Worm (Caenorhabditis elegans) whole organism, young adult: ENCODE measurements around the gene srw-79.

Experiments
- B0019.2 ChIP-seq: fragments of 200-800 bp; sonication (Bioruptor generic); conservative IDR thresholded peaks from 2 replicates; pipeline ENCODE4 v1.3.6; 2022; ENCODE audit warnings: missing genetic modification reagents, missing genetic modification characterization, missing compliant biosample characterization
- B0261.1 ChIP-seq: sonication (generic microtip); optimal IDR thresholded peaks from 2 replicates; lab custom pipeline; 2016; ENCODE audit warnings: mild to moderate bottlenecking, missing genetic modification characterization, moderate library complexity, missing compliant biosample characterization
- D2030.7 ChIP-seq: fragments of 200-800 bp; sonication (Bioruptor generic); IDR thresholded peaks from 2 replicates; pipeline ENCODE4 v1.3.6; 2022; ENCODE audit warnings: missing genetic modification reagents, missing genetic modification characterization, missing compliant biosample characterization
- F37B4.10 ChIP-seq: fragments of 200-800 bp; sonication (Bioruptor generic); IDR thresholded peaks from 2 replicates; pipeline ENCODE4 v1.3.6; 2022; ENCODE audit warnings: missing genetic modification characterization, missing compliant biosample characterization
- F49E8.2 ChIP-seq: sonication (generic microtip); optimal IDR thresholded peaks from 3 replicates; lab custom pipeline; 2017; ENCODE audit warnings: missing genetic modification characterization, mild to moderate bottlenecking, missing compliant biosample characterization, antibody characterized with exemption, moderate library complexity; ENCODE audit not compliant: insufficient read depth
- F52B5.7 ChIP-seq: sonication (generic microtip); optimal IDR thresholded peaks from 2 replicates; lab custom pipeline; 2016; ENCODE audit warnings: mild to moderate bottlenecking, missing genetic modification characterization, missing compliant biosample characterization
- Y67H2A.10 ChIP-seq: fragments of 200-800 bp; sonication (Bioruptor generic); conservative IDR thresholded peaks from 2 replicates; pipeline ENCODE4 v1.3.6; 2022; ENCODE audit warnings: missing genetic modification reagents, missing genetic modification characterization, missing compliant biosample characterization
- Y95B8A.8 ChIP-seq: fragments of 200-800 bp; sonication (Bioruptor generic); IDR thresholded peaks from 2 replicates; pipeline ENCODE4 v1.3.6; 2022; ENCODE audit warnings: missing genetic modification reagents, missing genetic modification characterization, missing compliant biosample characterization
- ZK185.1 ChIP-seq: sonication (generic microtip); optimal IDR thresholded peaks from 2 replicates; lab custom pipeline; 2016; ENCODE audit warnings: mild to moderate bottlenecking, missing genetic modification characterization, missing compliant biosample characterization; ENCODE audit not compliant: poor library complexity, severe bottlenecking
- attf-6 ChIP-seq: fragments of 200-800 bp; sonication (Bioruptor generic); IDR thresholded peaks from 2 replicates; pipeline ENCODE4 v1.3.6; 2022; ENCODE audit warnings: missing genetic modification reagents, missing genetic modification characterization, missing compliant biosample characterization
- bed-2 ChIP-seq: fragments of 200-800 bp; sonication (Bioruptor generic); IDR thresholded peaks from 2 replicates; pipeline ENCODE4 v1.3.6; 2022; ENCODE audit warnings: missing genetic modification reagents, missing genetic modification characterization, missing compliant biosample characterization
- cebp-1 ChIP-seq, 2 experiments: fragments of 200-800 bp in 1 of 2; sonication (Bioruptor generic) in 1 of 2; sonication (generic microtip) in 1 of 2; IDR thresholded peaks in 1 of 2; optimal IDR thresholded peaks in 1 of 2; 2 replicates each; pipeline versions ENCODE4 v1.3.6 to Lab custom; 2017 to 2022; ENCODE audit warnings: missing compliant biosample characterization in 2 of 2, missing genetic modification characterization in 2 of 2, mild to moderate bottlenecking in 1 of 2, missing genetic modification reagents in 1 of 2, moderate library complexity in 1 of 2
- ceh-58 ChIP-seq: fragments of 200-800 bp; sonication (Bioruptor generic); IDR thresholded peaks from 2 replicates; pipeline ENCODE4 v1.3.6; 2022; ENCODE audit warnings: missing genetic modification characterization, missing compliant biosample characterization
- ceh-79 ChIP-seq: sonication (generic microtip); optimal IDR thresholded peaks from 2 replicates; lab custom pipeline; 2017; ENCODE audit warnings: mild to moderate bottlenecking, missing genetic modification characterization, missing compliant biosample characterization
- chd-7 ChIP-seq: sonication (generic microtip); optimal IDR thresholded peaks from 2 replicates; lab custom pipeline; 2016; ENCODE audit warnings: mild to moderate bottlenecking, missing genetic modification characterization, moderate library complexity, missing compliant biosample characterization
- dox-1 ChIP-seq: fragments of 200-800 bp; sonication (Bioruptor generic); IDR thresholded peaks from 2 replicates; pipeline ENCODE4 v1.3.6; 2022; ENCODE audit warnings: missing genetic modification reagents, missing genetic modification characterization, missing compliant biosample characterization
- dpl-1 ChIP-seq: fragments of 150-350 bp; optimal IDR thresholded peaks from 2 replicates; lab custom pipeline; 2014; ENCODE audit warnings: missing biosample characterization, missing genetic modification reagents, missing genetic modification characterization
- egl-44 ChIP-seq: fragments of 200-800 bp; sonication (Bioruptor generic); IDR thresholded peaks from 2 replicates; pipeline ENCODE4 v1.3.6; 2022; ENCODE audit warnings: missing genetic modification reagents, missing genetic modification characterization, missing compliant biosample characterization
- egrh-3 ChIP-seq: fragments of 200-800 bp; sonication (Bioruptor generic); IDR thresholded peaks from 2 replicates; pipeline ENCODE4 v1.3.6; 2022; ENCODE audit warnings: missing genetic modification reagents, missing genetic modification characterization, missing compliant biosample characterization
- ets-4 ChIP-seq: fragments of 200-800 bp; sonication (Bioruptor generic); optimal IDR thresholded peaks from 2 replicates; lab custom pipeline; 2018; ENCODE audit warnings: mild to moderate bottlenecking, missing genetic modification characterization, missing compliant biosample characterization
- gei-17 ChIP-seq: fragments of 200-800 bp; sonication (Bioruptor generic); optimal IDR thresholded peaks from 2 replicates; lab custom pipeline; 2018; ENCODE audit warnings: mild to moderate bottlenecking, missing genetic modification characterization, missing compliant biosample characterization
- him-1 ChIP-seq: sonication (generic microtip); optimal IDR thresholded peaks from 2 replicates; lab custom pipeline; 2016; ENCODE audit warnings: missing genotype, missing genetic modification reagents, missing genetic modification characterization, missing compliant biosample characterization
- hlh-12 ChIP-seq: sonication (generic microtip); optimal IDR thresholded peaks from 2 replicates; lab custom pipeline; 2016; ENCODE audit warnings: missing genetic modification characterization, missing compliant biosample characterization
- hmg-1.2 ChIP-seq: fragments of 200-800 bp; sonication (Bioruptor generic); IDR thresholded peaks from 2 replicates; pipeline ENCODE4 v1.3.6; 2022; ENCODE audit warnings: missing genetic modification reagents, missing genetic modification characterization, missing compliant biosample characterization
- hmg-20 ChIP-seq: fragments of 200-800 bp; sonication (Bioruptor generic); IDR thresholded peaks from 2 replicates; pipeline ENCODE4 v1.3.6; 2022; ENCODE audit warnings: missing genetic modification reagents, missing genetic modification characterization, missing compliant biosample characterization
- let-526 ChIP-seq: fragments of 200-800 bp; sonication (Bioruptor generic); IDR thresholded peaks from 2 replicates; pipeline ENCODE4 v1.3.6; 2022; ENCODE audit warnings: missing genetic modification reagents, missing genetic modification characterization, missing compliant biosample characterization
- lin-40 ChIP-seq: sonication (generic microtip); optimal IDR thresholded peaks from 2 replicates; lab custom pipeline; 2016; ENCODE audit warnings: missing genetic modification characterization, mild to moderate bottlenecking, missing compliant biosample characterization, missing genotype, missing genetic modification reagents
- madf-3 ChIP-seq: fragments of 200-800 bp; sonication (Bioruptor generic); IDR thresholded peaks from 2 replicates; pipeline ENCODE4 v1.3.6; 2022; ENCODE audit warnings: missing genetic modification reagents, missing genetic modification characterization, missing compliant biosample characterization
- mcd-1 ChIP-seq: fragments of 200-800 bp; sonication (Bioruptor generic); IDR thresholded peaks from 2 replicates; pipeline ENCODE4 v1.3.6; 2022; ENCODE audit warnings: missing genetic modification reagents, missing genetic modification characterization, missing compliant biosample characterization
- mel-28 ChIP-seq: sonication (generic microtip); optimal IDR thresholded peaks from 2 replicates; lab custom pipeline; 2016; ENCODE audit warnings: borderline replicate concordance, mild to moderate bottlenecking, missing genetic modification characterization, missing compliant biosample characterization
- nfya-2 ChIP-seq: fragments of 200-800 bp; sonication (Bioruptor generic); IDR thresholded peaks from 2 replicates; pipeline ENCODE4 v1.3.6; 2022; ENCODE audit warnings: missing genetic modification reagents, missing genetic modification characterization, missing compliant biosample characterization
- nfyb-1 ChIP-seq: fragments of 200-800 bp; sonication (Bioruptor generic); IDR thresholded peaks from 2 replicates; pipeline ENCODE4 v1.3.6; 2022; ENCODE audit warnings: missing genetic modification reagents, missing genetic modification characterization, missing compliant biosample characterization
- nhr-27 ChIP-seq: fragments of 200-800 bp; sonication (Bioruptor generic); optimal IDR thresholded peaks from 2 replicates; lab custom pipeline; 2018; ENCODE audit warnings: mild to moderate bottlenecking, missing genetic modification characterization, moderate library complexity, missing compliant biosample characterization
- nhr-80 ChIP-seq: sonication (generic microtip); optimal IDR thresholded peaks from 2 replicates; lab custom pipeline; 2016; ENCODE audit warnings: missing genetic modification characterization, missing compliant biosample characterization
- nhr-90 ChIP-seq: sonication (generic microtip); optimal IDR thresholded peaks from 2 replicates; lab custom pipeline; 2016; ENCODE audit warnings: missing genotype, mild to moderate bottlenecking, missing genetic modification characterization, missing compliant biosample characterization
- sdz-38 ChIP-seq: sonication (generic microtip); optimal IDR thresholded peaks from 2 replicates; lab custom pipeline; 2016; ENCODE audit warnings: missing genotype, missing genetic modification characterization, missing compliant biosample characterization
- sea-2 ChIP-seq: fragments of 200-800 bp; sonication (Bioruptor generic); IDR thresholded peaks from 2 replicates; pipeline ENCODE4 v1.3.6; 2022; ENCODE audit warnings: missing genetic modification characterization, missing compliant biosample characterization
- snpc-4 ChIP-seq, 5 experiments: fragments of 150-350 bp in 1 of 5; sonication (generic microtip) in 4 of 5; optimal IDR thresholded peaks; 2 replicates each; lab custom pipeline; 2014 to 2018; ENCODE audit warnings: missing genetic modification characterization in 5 of 5, missing biosample characterization in 3 of 5, antibody characterized with exemption in 2 of 5, mild to moderate bottlenecking in 2 of 5, missing compliant biosample characterization in 2 of 5, missing genotype in 2 of 5, moderate library complexity in 2 of 5, missing genetic modification reagents in 1 of 5
- sptf-2 ChIP-seq: fragments of 200-800 bp; sonication (Bioruptor generic); optimal IDR thresholded peaks from 2 replicates; lab custom pipeline; 2018; ENCODE audit warnings: mild to moderate bottlenecking, missing genetic modification characterization, missing compliant biosample characterization
- zfh-2 ChIP-seq: fragments of 200-800 bp; sonication (Bioruptor generic); conservative IDR thresholded peaks from 2 replicates; pipeline ENCODE4 v1.3.6; 2022; ENCODE audit warnings: missing genetic modification reagents, missing genetic modification characterization, missing compliant biosample characterization
- zim-3 ChIP-seq: sonication (generic microtip); optimal IDR thresholded peaks from 2 replicates; lab custom pipeline; 2017; ENCODE audit warnings: mild to moderate bottlenecking, missing genetic modification characterization, moderate library complexity, missing compliant biosample characterization
- ztf-22 ChIP-seq: fragments of 200-800 bp; sonication (Bioruptor generic); optimal IDR thresholded peaks from 2 replicates; lab custom pipeline; 2018; ENCODE audit warnings: mild to moderate bottlenecking, missing genetic modification characterization, moderate library complexity, missing compliant biosample characterization
- ztf-28 ChIP-seq: fragments of 200-800 bp; sonication (Bioruptor generic); IDR thresholded peaks from 2 replicates; pipeline ENCODE4 v1.3.6; 2022; ENCODE audit warnings: missing genetic modification reagents, missing genetic modification characterization, missing compliant biosample characterization

Gene srw-79

DNA sequence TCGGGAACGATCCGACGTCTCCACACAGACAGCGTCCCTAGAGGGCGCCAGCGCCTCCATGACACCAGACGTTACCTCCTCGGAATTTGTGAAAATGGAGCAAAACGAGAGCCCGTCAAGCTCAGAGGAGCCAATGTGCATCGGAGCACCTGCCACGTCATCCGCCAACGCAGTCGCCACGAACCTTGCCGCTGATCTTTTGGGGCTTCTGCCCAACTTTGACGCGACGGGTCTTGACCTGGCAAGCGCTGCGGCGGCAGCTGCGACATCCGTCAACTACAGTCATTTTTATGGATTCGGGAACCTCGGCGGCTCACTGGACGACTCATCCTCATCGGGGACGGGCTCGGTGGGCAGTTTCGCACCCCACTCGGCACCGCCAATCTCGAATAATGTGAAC lies 38.9 kb downstream of the srw-79 start (continued):
- TF ChIP-seq hmg-1.2 (GFP tag; lab: Robert Waterston, UW) (no peak), ztf-28 (GFP tag; lab: Robert Waterston, UW) (no peak), egl-44 (GFP tag; lab: Robert Waterston, UW) (0 out of 2 replicates have a peak, but pooled peaks have one; percentile 6), him-1 (no peak), sdz-38 (tag; lab: Kevin White, UChicago) (no peak), chd-7 (tag; lab: Kevin White, UChicago) (peak; percentile 6), D2030.7 (GFP tag; lab: Robert Waterston, UW) (no peak), let-526 (no peak), attf-6 (GFP tag; lab: Robert Waterston, UW) (no peak)

DNA sequence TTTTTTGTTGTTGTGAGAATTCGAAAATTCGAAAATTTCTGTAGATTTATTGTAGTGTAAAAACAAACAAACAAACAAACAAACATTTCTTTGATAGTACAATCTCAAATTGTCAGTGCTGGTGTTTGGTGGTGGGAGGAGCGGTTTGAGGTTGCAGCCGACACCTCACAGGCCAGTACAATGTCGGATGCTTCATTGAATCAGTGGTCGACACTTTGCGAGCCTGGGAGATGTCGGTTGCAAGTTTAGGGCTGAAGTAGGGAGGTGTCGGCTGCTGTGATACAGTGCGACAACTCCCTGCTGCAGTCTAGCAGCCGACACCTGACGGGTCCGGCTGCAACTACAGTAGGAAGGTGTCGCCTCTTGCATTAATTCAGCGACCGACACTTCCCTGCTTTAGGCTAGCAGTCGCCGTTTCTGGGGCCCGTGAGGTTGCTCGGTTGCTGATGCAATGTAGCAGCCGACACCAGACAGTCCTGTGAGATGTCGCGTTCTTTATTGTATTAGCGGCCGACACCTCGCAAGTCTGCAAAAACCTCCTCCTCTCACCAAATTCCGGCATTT lies 39.5 kb downstream of the srw-79 start:
- TF ChIP-seq cebp-1 (GFP tag; IDR thresholded peaks at IDR 0.05; lab: Robert Waterston, UW) (0 out of 2 replicates have a peak, but pooled peaks have one; percentile 27), cebp-1 (tag; optimal IDR thresholded peaks at IDR 0.05; lab: Kevin White, UChicago) (peak; percentile 36), nfyb-1 (GFP tag; lab: Robert Waterston, UW) (0 out of 2 replicates have a peak, but pooled peaks have one; percentile 45), F37B4.10 (0 out of 2 replicates have a peak, but pooled peaks have one; percentile 75), egrh-3 (GFP tag; lab: Robert Waterston, UW) (peak; percentile 61; the same call in 1 of the 2 replicates), hlh-12 (tag; lab: Kevin White, UChicago) (no peak), ZK185.1 (tag; lab: Kevin White, UChicago) (no peak), hmg-20 (no peak), zfh-2 (GFP tag; lab: Robert Waterston, UW) (peak; percentile 69), chd-7 (tag; lab: Kevin White, UChicago) (no peak), snpc-4 (GFP tag; optimal IDR thresholded peaks at IDR 0.05; lab: Kevin White, UChicago) (no peak), snpc-4 (tag; optimal IDR thresholded peaks at IDR 0.05; lab: Kevin White, UChicago) (peak; percentile 62 to 86 (median 80)), dox-1 (GFP tag; lab: Robert Waterston, UW) (no peak; the same call in 1 of the 2 replicates), nhr-27 (no peak), ceh-58 (no peak), mcd-1 (peak; percentile 8; the same call in 1 of the 2 replicates), ceh-79 (no peak), sdz-38 (tag; lab: Kevin White, UChicago) (no peak), ztf-28 (GFP tag; lab: Robert Waterston, UW) (0 out of 2 replicates have a peak, but pooled peaks have one; percentile 5), sptf-2 (GFP tag; lab: Kevin White, UChicago) (peak; percentile 12), zim-3 (tag; lab: Kevin White, UChicago) (peak; percentile 28)

DNA sequence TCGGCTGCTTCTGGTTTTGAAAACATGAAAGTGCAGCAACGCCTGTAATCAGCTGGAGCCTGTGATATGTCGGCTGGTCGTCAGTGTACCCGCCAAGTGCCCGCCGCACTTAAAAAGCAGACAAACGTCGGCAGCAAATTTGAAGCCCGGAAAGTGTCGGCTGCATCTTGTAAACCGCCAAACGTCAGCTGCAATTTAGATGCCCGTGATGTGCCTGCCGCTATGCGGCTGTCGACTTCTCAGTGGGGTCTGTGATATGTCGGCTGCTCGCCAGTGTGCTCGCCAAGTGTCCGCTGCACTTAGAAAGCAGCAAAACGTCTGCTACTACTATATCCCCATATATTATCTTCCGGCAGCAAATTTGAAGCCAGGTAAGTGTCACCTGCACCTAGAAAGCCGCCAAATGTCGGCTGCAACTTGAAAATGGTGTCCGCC lies 40.6 kb downstream of the srw-79 start:
- no peak for TF ChIP-seq nhr-80 (tag; lab: Kevin White, UChicago)
- TF ChIP-seq gei-17 = no peak
- TF ChIP-seq Y95B8A.8 = no peak
- peak; percentile 43; the same call in 1 of the 2 replicates for TF ChIP-seq bed-2 (GFP tag; lab: Robert Waterston, UW)
- 0 out of 2 replicates have a peak, but pooled peaks have one; percentile 41 for TF ChIP-seq dox-1 (GFP tag; lab: Robert Waterston, UW)
- no peak for TF ChIP-seq dpl-1
- peak; percentile 30; the same call in 1 of the 2 replicates for TF ChIP-seq mcd-1
- no peak for TF ChIP-seq B0261.1
- TF ChIP-seq ztf-22 (GFP tag; lab: Kevin White, UChicago) = no peak
- TF ChIP-seq Y67H2A.10 (GFP tag; lab: Robert Waterston, UW) = no peak
- TF ChIP-seq lin-40 (tag; lab: Kevin White, UChicago) = no peak
- TF ChIP-seq sea-2 (GFP tag; lab: Robert Waterston, UW) = peak; percentile 21; the same call in 1 of the 2 replicates
- no peak for TF ChIP-seq B0019.2 (GFP tag; lab: Robert Waterston, UW)
- TF ChIP-seq nfya-2 (GFP tag; lab: Robert Waterston, UW) = no peak
- peak; percentile 77 for TF ChIP-seq zfh-2 (GFP tag; lab: Robert Waterston, UW)
- TF ChIP-seq ets-4 (GFP tag; lab: Kevin White, UChicago) = no peak
- no peak for TF ChIP-seq F49E8.2 (tag; lab: Kevin White, UChicago)
- TF ChIP-seq madf-3 = no peak
- no peak for TF ChIP-seq him-1
- TF ChIP-seq nhr-90 = no peak
- peak; percentile 57 for TF ChIP-seq F52B5.7 (tag; lab: Kevin White, UChicago)
- no peak for TF ChIP-seq hmg-20
- TF ChIP-seq mel-28 (tag; lab: Kevin White, UChicago) = no peak
